Fruit fly (Drosophila melanogaster) whole organism, adult: ENCODE measurements around the gene slgA.

Source experiments
- CG12768 ChIP-seq: fragments of 200-800 bp; sonication (Bioruptor generic); optimal IDR thresholded peaks from 2 replicates; lab custom pipeline; 2017; ENCODE audit warnings: missing biosample characterization, missing genetic modification characterization, mild to moderate bottlenecking, moderate library complexity, missing genetic modification reagents
- cic ChIP-seq: fragments of 200-800 bp; sonication (Bioruptor generic); optimal IDR thresholded peaks from 2 replicates; lab custom pipeline; 2017; ENCODE audit warnings: missing biosample characterization, mild to moderate bottlenecking, missing genetic modification characterization, moderate library complexity

dm6 chrX:21365421-21365820, 8.4 kb upstream of the slgA start:
- TF ChIP-seq CG12768 (GFP tag; lab: Kevin White, UChicago) = no peak
- peak; percentile 22 for TF ChIP-seq cic (GFP tag; lab: Kevin White, UChicago)
